Worm (Caenorhabditis elegans): ENCODE data around the gene smu-2.
A peak's percentile ranks its signal among the peaks of the same experiment; 100 is the strongest.

The smu-2 gene

DNA sequence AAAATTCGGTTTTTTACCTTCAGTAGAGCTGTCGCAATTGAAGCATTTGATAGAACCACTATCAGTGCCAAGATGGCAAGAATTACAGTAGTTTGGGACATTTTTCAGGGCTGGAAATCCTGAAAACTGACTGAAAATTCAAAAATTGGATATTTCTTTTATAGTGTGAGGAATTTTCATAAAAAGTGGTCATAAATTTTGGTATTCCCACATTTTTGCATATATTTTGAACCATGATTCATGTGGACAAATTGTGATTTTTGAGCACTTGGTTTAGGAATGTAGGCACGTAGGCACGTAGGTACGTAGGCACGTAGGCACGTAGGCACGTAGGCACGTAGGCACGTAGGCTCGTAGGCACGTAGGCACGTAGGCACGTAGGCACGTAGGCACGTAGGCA is 30.0 kb downstream of the smu-2 start, which contains the start of gene Y49F6B.19:
Gene Y49F6B.19 (minus strand): TSS at position 101 of the 400 bp plus-strand sequence.
- TF ChIP-seq lin-14 (GFP tag; optimal IDR thresholded peaks at IDR 0.05) (no peak), dsc-1 (tag; optimal IDR thresholded peaks at IDR 0.05) (no peak), unc-30 (tag; optimal IDR thresholded peaks at IDR 0.05) (no peak), fkh-8 (tag; optimal IDR thresholded peaks at IDR 0.05) (no peak)

DNA sequence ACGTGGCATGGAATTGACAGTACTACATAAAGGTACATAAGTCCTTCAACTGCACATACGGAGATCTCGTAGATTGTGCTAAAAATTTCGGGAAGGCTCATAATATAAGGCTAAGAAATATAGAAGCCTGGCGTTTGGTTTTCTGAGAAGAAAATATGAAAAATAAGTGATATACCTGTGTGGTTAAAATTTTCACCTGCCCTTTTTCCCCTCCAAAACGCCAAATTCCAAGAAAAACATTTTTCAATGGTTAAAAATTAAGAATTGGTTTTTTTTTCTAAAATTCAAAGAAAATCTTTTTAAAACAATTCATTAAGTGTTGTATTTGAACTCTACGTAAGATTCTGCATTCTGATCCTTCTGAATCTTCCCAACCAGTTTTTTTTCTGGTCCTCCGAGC is 32.4 kb downstream of the smu-2 start, which contains the start of gene srz-5:
Gene srz-5 (minus strand): TSS at position 101 of the 400 bp plus-strand sequence.
- TF ChIP-seq nhr-47 (tag; optimal IDR thresholded peaks at IDR 0.05) (no peak), hlh-4 (tag; optimal IDR thresholded peaks at IDR 0.05) (peak; percentile 55)

DNA sequence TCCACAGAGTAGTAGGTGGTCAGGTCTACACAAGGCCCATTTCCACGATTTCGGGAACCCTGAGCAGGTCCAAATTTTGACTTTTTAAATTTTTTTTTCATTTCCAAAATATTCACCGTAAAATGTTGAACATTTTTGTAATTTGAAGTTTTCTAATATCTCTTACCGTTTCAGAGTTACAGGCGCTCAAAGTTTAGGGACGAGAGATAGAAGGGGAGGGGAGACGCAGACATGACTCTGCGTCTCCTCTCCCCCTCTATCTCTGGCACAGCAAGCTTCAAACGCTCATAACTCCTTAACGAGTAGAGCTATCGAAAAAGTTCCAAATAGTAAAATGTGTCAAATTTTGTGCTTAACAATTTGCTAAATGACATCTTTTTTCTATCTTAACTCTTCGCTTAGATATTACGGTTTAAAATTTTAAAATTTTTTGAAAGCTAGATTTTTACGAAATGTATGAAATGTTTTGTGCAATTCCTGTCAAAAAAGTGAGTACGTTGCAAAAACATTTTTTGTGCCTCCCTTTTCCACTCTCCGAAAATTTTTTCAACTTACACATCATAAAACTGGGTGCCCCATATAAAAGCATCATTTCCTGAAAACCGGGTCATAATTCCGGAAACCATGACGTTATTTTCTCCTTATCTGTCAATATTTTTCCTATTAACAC is 33.3 kb downstream of the smu-2 start, which contains the start of the genes Y49F6B.14 and clec-125:
Gene Y49F6B.14 (minus strand): TSS at position 101 of the 670 bp plus-strand sequence.
Gene clec-125 (plus strand): TSS at position 620 of the 670 bp plus-strand sequence.
- TF ChIP-seq ceh-82 (tag; optimal IDR thresholded peaks at IDR 0.05) (no peak), nhr-90 (tag; optimal IDR thresholded peaks at IDR 0.05; ENCODE audit: poor library complexity) (no peak), pax-3 (tag; optimal IDR thresholded peaks at IDR 0.05) (no peak)

DNA sequence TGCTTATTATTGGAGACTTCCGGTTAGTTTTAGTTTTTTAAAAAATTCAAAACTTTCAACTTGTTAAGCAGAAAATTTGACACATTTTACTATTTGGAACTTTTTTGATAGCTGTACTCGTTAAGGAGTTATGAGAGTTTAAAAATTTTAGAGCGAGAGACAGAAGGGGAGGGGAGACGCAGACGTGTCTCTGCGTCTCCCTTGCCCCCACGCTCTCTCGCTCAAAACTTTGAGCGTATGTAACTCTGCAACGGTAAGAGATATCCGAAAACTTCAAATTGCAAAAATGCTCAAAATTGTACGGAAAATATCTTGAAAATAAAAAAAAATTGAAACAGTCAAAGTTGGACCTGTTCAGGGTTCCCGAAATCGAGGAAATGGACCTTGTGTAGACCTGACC is 34.0 kb downstream of the smu-2 start:
- TF ChIP-seq lin-13 (GFP tag; optimal IDR thresholded peaks at IDR 0.05) (no peak), nhr-19 (GFP tag; conservative IDR thresholded peaks at IDR 0.05) (no peak), mdl-1 (tag; optimal IDR thresholded peaks at IDR 0.05) (no peak), swsn-7 (tag; optimal IDR thresholded peaks at IDR 0.05) (no peak), lin-15B (tag; optimal IDR thresholded peaks at IDR 0.05) (no peak), ztf-11 (tag; optimal IDR thresholded peaks at IDR 0.05) (no peak), alr-1 (tag; optimal IDR thresholded peaks at IDR 0.05; ENCODE audit: borderline replicate concordance) (no peak), snpc-4 (tag; optimal IDR thresholded peaks at IDR 0.05) (no peak), ama-1 (optimal IDR thresholded peaks at IDR 0.05) (no peak), sptf-1 (tag; optimal IDR thresholded peaks at IDR 0.05) (no peak), irx-1 (tag; optimal IDR thresholded peaks at IDR 0.05) (no peak), unc-86 (tag; optimal IDR thresholded peaks at IDR 0.05) (no peak), nhr-12 (tag; optimal IDR thresholded peaks at IDR 0.05) (no peak), Y116A8C.19 (tag; optimal IDR thresholded peaks at IDR 0.05; ENCODE audit: borderline replicate concordance) (no peak), nhr-90 (tag; optimal IDR thresholded peaks at IDR 0.05; ENCODE audit: poor library complexity) (no peak), hlh-17 (GFP tag; optimal IDR thresholded peaks at IDR 0.05; ENCODE audit: borderline replicate concordance) (no peak), lin-35 (GFP tag; optimal IDR thresholded peaks at IDR 0.05) (no peak), mef-2 (tag; optimal IDR thresholded peaks at IDR 0.05) (no peak), vab-15 (tag; optimal IDR thresholded peaks at IDR 0.05) (no peak), ets-5 (GFP tag; IDR thresholded peaks at IDR 0.05) (no peak)

DNA sequence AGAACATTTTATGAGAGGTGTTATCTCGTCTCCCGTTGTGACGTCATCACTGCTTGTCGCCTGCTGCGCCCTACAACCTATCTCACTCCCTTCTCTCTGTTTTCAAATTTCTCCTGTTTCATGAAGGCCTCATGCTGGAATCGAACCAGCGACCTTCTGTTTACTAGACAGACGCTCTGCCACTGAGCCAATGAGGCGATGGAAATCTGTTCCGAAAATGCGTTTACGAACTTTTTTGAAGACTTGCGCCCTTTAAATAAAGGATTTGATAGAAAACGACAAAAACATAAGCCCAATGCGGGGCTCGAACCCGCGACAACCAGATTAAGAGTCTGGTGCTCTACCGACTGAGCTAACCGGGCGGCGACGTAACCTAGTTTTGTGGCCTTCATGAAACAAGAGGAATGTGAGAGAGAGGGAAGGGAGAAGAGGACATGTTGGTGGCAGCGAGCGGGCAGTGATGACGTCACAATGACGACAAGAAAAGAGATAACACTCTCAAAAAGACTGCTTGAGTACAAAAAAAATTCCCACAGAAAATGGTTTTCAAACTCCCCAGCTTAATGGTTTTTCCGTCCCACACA is 36.8 kb downstream of the smu-2 start, which contains the start of gene clec-126:
Gene clec-126 (plus strand): TSS at position 534 of the 584 bp plus-strand sequence.
- TF ChIP-seq lsy-2 (tag; optimal IDR thresholded peaks at IDR 0.05) (peak; percentile 68 to 81), unc-98 (GFP tag; IDR thresholded peaks at IDR 0.05) (no peak), irx-1 (tag; optimal IDR thresholded peaks at IDR 0.05) (peak; percentile 43), rnt-1 (tag; optimal IDR thresholded peaks at IDR 0.05) (peak; percentile 66), swsn-7 (tag; optimal IDR thresholded peaks at IDR 0.05) (peak; percentile 65), fkh-8 (tag; optimal IDR thresholded peaks at IDR 0.05) (peak; percentile 44), elt-3 (tag; optimal IDR thresholded peaks at IDR 0.05) (peak in 2 of 6 experiments; percentile 2 to 40), nhr-19 (GFP tag; conservative IDR thresholded peaks at IDR 0.05) (peak; percentile 65), F16B12.6 (tag; optimal IDR thresholded peaks at IDR 0.05) (peak; percentile 28), snu-23 (GFP tag; optimal IDR thresholded peaks at IDR 0.05) (peak; percentile 87), unc-86 (tag; optimal IDR thresholded peaks at IDR 0.05) (peak; percentile 48), mef-2 (tag; optimal IDR thresholded peaks at IDR 0.05) (peak; percentile 15), skn-1 (tag; optimal IDR thresholded peaks at IDR 0.05) (peak; percentile 47), ztf-11 (tag; optimal IDR thresholded peaks at IDR 0.05) (peak in 1 of 2 experiments; percentile 52), xbp-1 (tag; optimal IDR thresholded peaks at IDR 0.05) (peak; percentile 74), ztf-4 (tag; optimal IDR thresholded peaks at IDR 0.05) (peak; percentile 64), vab-15 (tag; optimal IDR thresholded peaks at IDR 0.05) (no peak), egl-27 (tag; optimal IDR thresholded peaks at IDR 0.05) (peak in 1 of 2 experiments; percentile 35), mep-1 (tag; optimal IDR thresholded peaks at IDR 0.05) (peak; percentile 71), ceh-8 (GFP tag; optimal IDR thresholded peaks at IDR 0.05) (peak; percentile 4), nhr-90 (tag; optimal IDR thresholded peaks at IDR 0.05; ENCODE audit: poor library complexity) (peak; percentile 90), egl-13 (tag; optimal IDR thresholded peaks at IDR 0.05) (peak; percentile 45), nhr-76 (tag; optimal IDR thresholded peaks at IDR 0.05) (no peak)
